Fruit fly (Drosophila melanogaster): ENCODE data around the gene CG2076.

- TF ChIP-seq ss (GFP tag; optimal IDR thresholded peaks at IDR 0.05) (no peak), Sox102F (GFP tag; optimal IDR thresholded peaks at IDR 0.05) (no peak), CG31627 (GFP tag; optimal IDR thresholded peaks at IDR 0.05) (peak; percentile 36)
Measured at dm6 chrX:11137566-11138186, 47.7 kb downstream of the CG2076 start, which contains the start of gene CDK2AP1.

All from whole organism, prepupa.